Fruit fly (Drosophila melanogaster) whole organism, embryonic: ENCODE measurements around the gene SIFaR.

Experiments used
- Awh ChIP-seq: fragments of 200-800 bp; sonication (Bioruptor generic); IDR thresholded peaks from 2 replicates; pipeline ENCODE4, ENCODE4 v1.3.6; 2022; ENCODE audit warnings: missing biosample characterization, missing genetic modification characterization
- Blimp-1 ChIP-seq: fragments of 200-800 bp; sonication (Bioruptor generic); optimal IDR thresholded peaks from 3 replicates; lab custom pipeline; 2018; ENCODE audit warnings: missing biosample characterization, missing genetic modification characterization, mild to moderate bottlenecking, moderate library complexity, missing genetic modification reagents
- BtbVII ChIP-seq: fragments of 200-800 bp; sonication (Bioruptor generic); optimal IDR thresholded peaks from 3 replicates; lab custom pipeline; 2017; ENCODE audit warnings: missing biosample characterization, mild to moderate bottlenecking, missing genetic modification characterization
- CG10267 ChIP-seq: fragments of 200-800 bp; sonication (Bioruptor generic); optimal IDR thresholded peaks from 2 replicates; lab custom pipeline; 2018; ENCODE audit warnings: missing biosample characterization, mild to moderate bottlenecking, missing genetic modification characterization, moderate library complexity
- CG10565 ChIP-seq: fragments of 200-800 bp; sonication (Bioruptor generic); optimal IDR thresholded peaks from 3 replicates; lab custom pipeline; 2016; ENCODE audit warnings: missing biosample characterization, mild to moderate bottlenecking, missing genetic modification characterization
- CG11247 ChIP-seq: fragments of 200-800 bp; sonication (Bioruptor generic); IDR thresholded peaks from 2 replicates; pipeline ENCODE4 v1.3.6; 2022; ENCODE audit warnings: missing biosample characterization, missing genetic modification characterization
- CG11695 ChIP-seq: fragments of 200-800 bp; sonication (Bioruptor generic); IDR thresholded peaks from 3 replicates; pipeline ENCODE4 v1.3.6; 2022; ENCODE audit warnings: missing biosample characterization, missing genetic modification characterization
- CG13287 ChIP-seq: fragments of 200-800 bp; sonication (Bioruptor generic); IDR thresholded peaks from 2 replicates; pipeline ENCODE4 v1.3.6; 2022; ENCODE audit warnings: missing biosample characterization, missing genetic modification characterization; ENCODE audit not compliant: partially characterized antibody
- CG2199 ChIP-seq: fragments of 200-800 bp; sonication (Bioruptor generic); IDR thresholded peaks from 3 replicates; pipeline ENCODE4 v1.3.6; 2022; ENCODE audit warnings: missing biosample characterization, missing genetic modification characterization
- CG30020 ChIP-seq: fragments of 200-800 bp; optimal IDR thresholded peaks from 2 replicates; lab custom pipeline; 2019; ENCODE audit warnings: missing biosample characterization, mild to moderate bottlenecking, missing genetic modification characterization, moderate library complexity
- CG31388 ChIP-seq: fragments of 200-800 bp; sonication (Bioruptor generic); optimal IDR thresholded peaks from 2 replicates; lab custom pipeline; 2016; ENCODE audit warnings: missing biosample characterization, missing genetic modification characterization
- CG3838 ChIP-seq: fragments of 200-800 bp; sonication (Bioruptor generic); optimal IDR thresholded peaks from 3 replicates; lab custom pipeline; 2016; ENCODE audit warnings: missing biosample characterization, missing genetic modification characterization
- CG4424 ChIP-seq: fragments of 200-800 bp; sonication (Bioruptor generic); optimal IDR thresholded peaks from 3 replicates; lab custom pipeline; 2016; ENCODE audit warnings: missing biosample characterization, missing genetic modification characterization
- CG4617 ChIP-seq: fragments of 200-800 bp; sonication (Bioruptor generic); optimal IDR thresholded peaks from 3 replicates; lab custom pipeline; 2016; ENCODE audit warnings: missing biosample characterization, missing genetic modification characterization, borderline replicate concordance
- CG7745 ChIP-seq: fragments of 200-800 bp; sonication (Bioruptor generic); optimal IDR thresholded peaks from 2 replicates; lab custom pipeline; 2018; ENCODE audit warnings: missing biosample characterization, mild to moderate bottlenecking, missing genetic modification characterization, moderate library complexity
- CG8281 ChIP-seq: fragments of 200-800 bp; sonication (Bioruptor generic); optimal IDR thresholded peaks from 2 replicates; lab custom pipeline; 2018; ENCODE audit warnings: missing biosample characterization, mild to moderate bottlenecking, missing genetic modification characterization, moderate library complexity
- CG8478 ChIP-seq: fragments of >200 bp; optimal IDR thresholded peaks from 2 replicates; lab custom pipeline; 2018
- CG9797 ChIP-seq: fragments of 200-800 bp; sonication (Bioruptor generic); optimal IDR thresholded peaks from 3 replicates; lab custom pipeline; 2018; ENCODE audit warnings: missing biosample characterization, mild to moderate bottlenecking, missing genetic modification characterization
- CG9817 ChIP-seq: fragments of 200-800 bp; sonication (Bioruptor generic); optimal IDR thresholded peaks from 2 replicates; lab custom pipeline; 2018; ENCODE audit warnings: missing biosample characterization, mild to moderate bottlenecking, missing genetic modification characterization, moderate library complexity
- Camta ChIP-seq: fragments of 200-800 bp; sonication (Bioruptor generic); optimal IDR thresholded peaks from 2 replicates; lab custom pipeline; 2016; ENCODE audit warnings: missing biosample characterization, missing genetic modification characterization
- CkIIα-i1 ChIP-seq: fragments of 200-800 bp; sonication (Bioruptor generic); IDR thresholded peaks from 2 replicates; pipeline ENCODE4 v1.3.6; 2022; ENCODE audit warnings: missing biosample characterization, missing genetic modification characterization
- CrebB ChIP-seq: fragments of 200-800 bp; sonication (Bioruptor generic); optimal IDR thresholded peaks from 3 replicates; lab custom pipeline; 2018; ENCODE audit warnings: missing biosample characterization, mild to moderate bottlenecking, missing genetic modification characterization
- D ChIP-seq, 2 experiments: fragments of 200-800 bp in 1 of 2; fragments of >200 bp in 1 of 2; sonication (Bioruptor generic) in 1 of 2; optimal IDR thresholded peaks; 2 replicates in 1 of 2; 3 replicates in 1 of 2; lab custom pipeline; 2017; ENCODE audit warnings: mild to moderate bottlenecking in 1 of 2, missing biosample characterization in 1 of 2, missing genetic modification characterization in 1 of 2, missing genetic modification reagents in 1 of 2
- Dek ChIP-seq: fragments of 200-800 bp; sonication (Bioruptor generic); optimal IDR thresholded peaks from 3 replicates; lab custom pipeline; 2019; ENCODE audit warnings: missing biosample characterization, mild to moderate bottlenecking, missing genetic modification characterization, moderate library complexity
- Drgx ChIP-seq: fragments of 200-800 bp; sonication (Bioruptor generic); IDR thresholded peaks from 2 replicates; pipeline ENCODE4 v1.3.6; 2022; ENCODE audit warnings: missing biosample characterization, missing genetic modification characterization
- Fer1 ChIP-seq: fragments of 200-800 bp; sonication (Bioruptor generic); optimal IDR thresholded peaks from 2 replicates; lab custom pipeline; 2017; ENCODE audit warnings: missing biosample characterization, mild to moderate bottlenecking, missing genetic modification characterization
- Gsc ChIP-seq: fragments of 200-800 bp; sonication (Bioruptor generic); IDR thresholded peaks from 2 replicates; pipeline ENCODE4 v1.3.6; 2022; ENCODE audit warnings: missing biosample characterization, missing genetic modification characterization
- H2.0 ChIP-seq: fragments of 200-800 bp; sonication (Bioruptor generic); IDR thresholded peaks from 2 replicates; pipeline ENCODE4 v1.3.6; 2022; ENCODE audit warnings: missing biosample characterization, missing genetic modification characterization
- HLH3B ChIP-seq: fragments of 200-800 bp; sonication (Bioruptor generic); IDR thresholded peaks from 2 replicates; pipeline ENCODE4 v1.3.6; 2022; ENCODE audit warnings: missing biosample characterization, missing genetic modification characterization
- Hsf ChIP-seq: fragments of 200-800 bp; sonication (Bioruptor generic); optimal IDR thresholded peaks from 3 replicates; lab custom pipeline; 2016; ENCODE audit warnings: missing biosample characterization, missing genetic modification characterization
- Jarid2 ChIP-seq: fragments of 200-800 bp; sonication (Bioruptor generic); optimal IDR thresholded peaks from 3 replicates; lab custom pipeline; 2017; ENCODE audit warnings: mild to moderate bottlenecking, missing biosample characterization, missing genetic modification reagents, missing genetic modification characterization
- Lpt ChIP-seq: fragments of >200 bp; optimal IDR thresholded peaks from 2 replicates; lab custom pipeline; 2018; ENCODE audit warnings: missing biosample characterization, missing genetic modification characterization
- Mes4 ChIP-seq: fragments of 200-800 bp; sonication (Bioruptor generic); optimal IDR thresholded peaks from 2 replicates; lab custom pipeline; 2016; ENCODE audit warnings: missing biosample characterization, missing genetic modification characterization
- Sox102F ChIP-seq: fragments of 200-800 bp; sonication (Bioruptor generic); optimal IDR thresholded peaks from 2 replicates; lab custom pipeline; 2018; ENCODE audit warnings: missing biosample characterization, mild to moderate bottlenecking, missing genetic modification characterization, moderate library complexity
- amos ChIP-seq: fragments of 200-800 bp; sonication (Bioruptor generic); IDR thresholded peaks from 2 replicates; pipeline ENCODE4 v1.3.6; 2022; ENCODE audit warnings: missing biosample characterization, missing genetic modification characterization; ENCODE audit not compliant: partially characterized antibody
- ara ChIP-seq: fragments of 200-800 bp; sonication (Bioruptor generic); IDR thresholded peaks from 2 replicates; pipeline ENCODE4 v1.3.6; 2022; ENCODE audit warnings: missing biosample characterization, missing genetic modification characterization
- bbx ChIP-seq: fragments of 200-800 bp; sonication (Bioruptor generic); IDR thresholded peaks from 2 replicates; pipeline ENCODE4 v1.3.6; 2022; ENCODE audit warnings: missing biosample characterization, missing genetic modification characterization; ENCODE audit not compliant: partially characterized antibody
- chif ChIP-seq, 2 experiments: fragments of 200-800 bp; sonication (Bioruptor generic); optimal IDR thresholded peaks; 3 replicates each; lab custom pipeline; 2016; ENCODE audit warnings: missing biosample characterization in 2 of 2, missing genetic modification characterization in 2 of 2
- chinmo ChIP-seq: fragments of 200-800 bp; sonication (Bioruptor generic); IDR thresholded peaks from 4 replicates; pipeline ENCODE4 v1.3.6; 2022; ENCODE audit warnings: missing biosample characterization, missing genetic modification characterization; ENCODE audit not compliant: partially characterized antibody
- dan ChIP-seq: fragments of 200-800 bp; sonication (Bioruptor generic); IDR thresholded peaks from 2 replicates; pipeline ENCODE4 v1.3.6; 2022; ENCODE audit warnings: missing biosample characterization, missing genetic modification characterization
- fd96Cb ChIP-seq: fragments of 200-800 bp; sonication (Bioruptor generic); optimal IDR thresholded peaks from 2 replicates; lab custom pipeline; 2018; ENCODE audit warnings: missing biosample characterization, mild to moderate bottlenecking, missing genetic modification characterization, moderate library complexity
- pros ChIP-seq: fragments of 200-800 bp; sonication (Bioruptor generic); optimal IDR thresholded peaks from 3 replicates; lab custom pipeline; 2019; ENCODE audit warnings: missing biosample characterization, mild to moderate bottlenecking, missing genetic modification characterization, moderate library complexity
- ro ChIP-seq: fragments of 200-800 bp; sonication (Bioruptor generic); IDR thresholded peaks from 2 replicates; pipeline ENCODE4 v1.3.6; 2022; ENCODE audit warnings: missing biosample characterization, missing genetic modification characterization
- sug ChIP-seq: fragments of 200-800 bp; optimal IDR thresholded peaks from 2 replicates; lab custom pipeline; 2019; ENCODE audit warnings: missing biosample characterization, mild to moderate bottlenecking, missing genetic modification characterization, moderate library complexity
- tin ChIP-seq: fragments of 200-800 bp; sonication (Bioruptor generic); optimal IDR thresholded peaks from 3 replicates; lab custom pipeline; 2016; ENCODE audit warnings: missing biosample characterization, missing genetic modification characterization
- tll ChIP-seq, 2 experiments: fragments of 200-800 bp in 1 of 2; fragments of >200 bp in 1 of 2; sonication (Bioruptor generic) in 1 of 2; optimal IDR thresholded peaks; 2 replicates each; lab custom pipeline; 2017 to 2019; ENCODE audit warnings: missing biosample characterization in 2 of 2, missing genetic modification characterization in 2 of 2, mild to moderate bottlenecking in 1 of 2, moderate library complexity in 1 of 2
- toy ChIP-seq: fragments of 200-800 bp; sonication (Bioruptor generic); IDR thresholded peaks from 2 replicates; pipeline ENCODE4 v1.3.6; 2022; ENCODE audit warnings: missing biosample characterization, missing genetic modification characterization
- trem ChIP-seq: fragments of 200-800 bp; optimal IDR thresholded peaks from 3 replicates; lab custom pipeline; 2019; ENCODE audit warnings: missing biosample characterization, mild to moderate bottlenecking, missing genetic modification characterization, moderate library complexity
- tup ChIP-seq: fragments of 200-800 bp; sonication (Bioruptor generic); optimal IDR thresholded peaks from 2 replicates; lab custom pipeline; 2016; ENCODE audit warnings: missing biosample characterization, mild to moderate bottlenecking, missing genetic modification characterization, moderate library complexity
- vvl ChIP-seq: fragments of 200-800 bp; sonication (Bioruptor generic); IDR thresholded peaks from 2 replicates; pipeline ENCODE4 v1.3.6; 2022; ENCODE audit warnings: missing biosample characterization, missing genetic modification characterization

The SIFaR gene

dm6 chr3R:21297387-21297956, 3.7 kb upstream of the SIFaR start (continued):
- peak; percentile 31 for TF ChIP-seq fd96Cb
- peak; percentile 87 for TF ChIP-seq Fer1 (GFP tag; lab: Kevin White, UChicago)
- no peak for TF ChIP-seq CG10565 (GFP tag; lab: Kevin White, UChicago)
- TF ChIP-seq Mes4 (GFP tag; lab: Kevin White, UChicago), result peak; percentile 63
- TF ChIP-seq Gsc (GFP tag; lab: Robert Waterston, UW), result no peak
- TF ChIP-seq chif (GFP tag; optimal IDR thresholded peaks at IDR 0.05; lab: Kevin White, UChicago), result peak in 1 of 2 experiments; percentile 2
- TF ChIP-seq CG11247, result no peak
- no peak for TF ChIP-seq Drgx (GFP tag; lab: Robert Waterston, UW)
- TF ChIP-seq CG4424 (GFP tag; lab: Kevin White, UChicago), result peak; percentile 2
- TF ChIP-seq vvl (GFP tag; lab: Robert Waterston, UW), result no peak
- no peak for TF ChIP-seq CG13287
- TF ChIP-seq CG4617 (GFP tag; lab: Kevin White, UChicago), result no peak
- peak; percentile 50 for TF ChIP-seq Hsf
- TF ChIP-seq sug, result peak; percentile 74
- TF ChIP-seq Sox102F, result peak; percentile 55
- no peak for TF ChIP-seq ro (GFP tag; lab: Robert Waterston, UW)
- peak; percentile 77 for TF ChIP-seq BtbVII (GFP tag; lab: Kevin White, UChicago)
- no peak for TF ChIP-seq dan (GFP tag; lab: Robert Waterston, UW)
- peak; percentile 86 for TF ChIP-seq CrebB (tag; lab: Kevin White, UChicago)
- no peak for TF ChIP-seq CG2199
- no peak for TF ChIP-seq chinmo (GFP tag; lab: Robert Waterston, UW)
- peak; percentile 69 for TF ChIP-seq CG3838 (GFP tag; lab: Kevin White, UChicago)
- peak in 1 of 2 experiments; percentile 51 for TF ChIP-seq tll (GFP tag; optimal IDR thresholded peaks at IDR 0.05; lab: Kevin White, UChicago)
- TF ChIP-seq CG8478 (lab: Kevin White, UChicago), result no peak
- TF ChIP-seq CG8281 (tag; lab: Kevin White, UChicago), result peak; percentile 47
- TF ChIP-seq toy (GFP tag; lab: Robert Waterston, UW), result no peak
- TF ChIP-seq pros (GFP tag; lab: Kevin White, UChicago), result peak; percentile 32
- no peak for TF ChIP-seq CG9817 (tag; lab: Kevin White, UChicago)
- no peak for TF ChIP-seq HLH3B
- no peak for TF ChIP-seq D (optimal IDR thresholded peaks at IDR 0.05; lab: Kevin White, UChicago)
- TF ChIP-seq D (GFP tag; optimal IDR thresholded peaks at IDR 0.05; lab: Kevin White, UChicago), result peak; percentile 81
- no peak for TF ChIP-seq CG9797 (GFP tag; lab: Kevin White, UChicago)
- TF ChIP-seq Lpt, result no peak
- TF ChIP-seq CkIIα-i1 (GFP tag; lab: Robert Waterston, UW), result no peak
- peak; percentile 58 for TF ChIP-seq tup (GFP tag; lab: Kevin White, UChicago)
- TF ChIP-seq Blimp-1, result peak; percentile 54
- TF ChIP-seq Dek (tag; lab: Kevin White, UChicago), result peak; percentile 51
- TF ChIP-seq CG31388 (GFP tag; lab: Kevin White, UChicago), result no peak
- TF ChIP-seq CG10267, result peak; percentile 52
- TF ChIP-seq Jarid2 (GFP tag; lab: Kevin White, UChicago), result peak; percentile 62
- peak; percentile 30 for TF ChIP-seq trem (tag; lab: Kevin White, UChicago)
- TF ChIP-seq CG30020, result peak; percentile 20
- no peak for TF ChIP-seq amos (GFP tag; lab: Robert Waterston, UW)
- TF ChIP-seq Camta (GFP tag; lab: Kevin White, UChicago), result peak; percentile 60
- TF ChIP-seq H2.0 (GFP tag; lab: Robert Waterston, UW), result no peak
- no peak for TF ChIP-seq Awh (GFP tag; lab: Robert Waterston, UW)
- peak; percentile 12 for TF ChIP-seq CG7745 (tag; lab: Kevin White, UChicago)
- TF ChIP-seq bbx (GFP tag; lab: Robert Waterston, UW), result no peak
- TF ChIP-seq CG11695 (GFP tag; lab: Robert Waterston, UW), result no peak
- TF ChIP-seq tin (GFP tag; lab: Kevin White, UChicago), result no peak
- no peak for TF ChIP-seq ara (GFP tag; lab: Robert Waterston, UW)
